Worm (Caenorhabditis elegans): ENCODE measurements around the gene ceh-24.

- TF ChIP-seq him-1 (tag; optimal IDR thresholded peaks at IDR 0.05), result no peak
- TF ChIP-seq dao-5 (tag; optimal IDR thresholded peaks at IDR 0.05), result no peak
Measured at ce11 chrV:13856376-13856775, 43.3 kb downstream of the ceh-24 start, which contains the start of gene srx-134.
